Fruit fly (Drosophila melanogaster): ENCODE results near the gene Sgt1.

dm6 chr3R:8310678-8311077, 5.6 kb upstream of the Sgt1 start, which contains the start of gene CG11693:
- TF ChIP-seq usp (GFP tag; optimal IDR thresholded peaks at IDR 0.05) (no peak), fru (GFP tag; optimal IDR thresholded peaks at IDR 0.05) (no peak), Sp1 (GFP tag; optimal IDR thresholded peaks at IDR 0.05) (no peak), Hr83 (GFP tag; optimal IDR thresholded peaks at IDR 0.05; ENCODE audit: poor library complexity, severe bottlenecking) (no peak), pan (optimal IDR thresholded peaks at IDR 0.05) (no peak), lola (GFP tag; optimal IDR thresholded peaks at IDR 0.05) (no peak), br (GFP tag; optimal IDR thresholded peaks at IDR 0.05) (no peak), sv (GFP tag; optimal IDR thresholded peaks at IDR 0.05) (no peak), Hr78 (GFP tag; optimal IDR thresholded peaks at IDR 0.05) (no peak), rgr (GFP tag; optimal IDR thresholded peaks at IDR 0.05) (no peak), Vsx2 (GFP tag; optimal IDR thresholded peaks at IDR 0.05; ENCODE audit: partially characterized antibody) (no peak), Myc (optimal IDR thresholded peaks at IDR 0.05) (no peak), woc (GFP tag; optimal IDR thresholded peaks at IDR 0.05) (no peak), dmrt93B (GFP tag; optimal IDR thresholded peaks at IDR 0.05) (no peak)

Data from whole organism, wandering third instar larva.